Fruit fly (Drosophila melanogaster): Measurements from ENCODE around the gene CG4115.

- TF ChIP-seq CTCF (optimal IDR thresholded peaks at IDR 0.05) (no peak), CG8478 (optimal IDR thresholded peaks at IDR 0.05) (no peak)
Observed at dm6 chr3R:12364580-12364979, 4.8 kb downstream of the CG4115 start, which contains the start of gene Tim17a1.

Data from S2 (cell line).